Fruit fly (Drosophila melanogaster) whole organism, embryonic: ENCODE data around the gene Theg.

ENCODE experiments used
- B-H2 ChIP-seq: fragments of 200-800 bp; sonication (Bioruptor generic); optimal IDR thresholded peaks from 2 replicates; lab custom pipeline; 2018; ENCODE audit warnings: missing biosample characterization, mild to moderate bottlenecking, missing genetic modification characterization
- Bteb2 ChIP-seq: fragments of 200-800 bp; sonication (Bioruptor generic); optimal IDR thresholded peaks from 2 replicates; lab custom pipeline; 2016; ENCODE audit warnings: missing biosample characterization, missing genetic modification characterization
- CG10431 ChIP-seq: fragments of 200-800 bp; sonication (Bioruptor generic); optimal IDR thresholded peaks from 3 replicates; lab custom pipeline; 2018; ENCODE audit warnings: missing biosample characterization, mild to moderate bottlenecking, missing genetic modification characterization
- CG10979 ChIP-seq: fragments of 200-800 bp; sonication (Bioruptor generic); optimal IDR thresholded peaks from 2 replicates; lab custom pipeline; 2018; ENCODE audit warnings: missing biosample characterization, mild to moderate bottlenecking, missing genetic modification characterization, moderate library complexity
- CG11723 ChIP-seq: fragments of 200-800 bp; sonication (Bioruptor generic); optimal IDR thresholded peaks from 2 replicates; lab custom pipeline; 2017; ENCODE audit warnings: missing biosample characterization, mild to moderate bottlenecking, missing genetic modification characterization
- CG12236 ChIP-seq: fragments of 200-800 bp; sonication (Bioruptor generic); optimal IDR thresholded peaks from 2 replicates; lab custom pipeline; 2016; ENCODE audit warnings: missing biosample characterization, missing genetic modification characterization
- CG12659 ChIP-seq: fragments of 200-800 bp; sonication (Bioruptor generic); optimal IDR thresholded peaks from 3 replicates; lab custom pipeline; 2017; ENCODE audit warnings: mild to moderate bottlenecking, missing biosample characterization, missing genetic modification reagents, missing genetic modification characterization
- CG12942 ChIP-seq: fragments of 200-800 bp; sonication (Bioruptor generic); optimal IDR thresholded peaks from 3 replicates; lab custom pipeline; 2016; ENCODE audit warnings: missing biosample characterization, missing genetic modification characterization
- CG13287 ChIP-seq: fragments of 200-800 bp; sonication (Bioruptor generic); IDR thresholded peaks from 2 replicates; pipeline ENCODE4 v1.3.6; 2022; ENCODE audit warnings: missing biosample characterization, missing genetic modification characterization; ENCODE audit not compliant: partially characterized antibody
- CG13775 ChIP-seq: fragments of 200-800 bp; sonication (Bioruptor generic); optimal IDR thresholded peaks from 3 replicates; lab custom pipeline; 2017; ENCODE audit warnings: missing biosample characterization, mild to moderate bottlenecking, missing genetic modification characterization
- CG1602 ChIP-seq: fragments of 200-800 bp; sonication (Bioruptor generic); optimal IDR thresholded peaks from 3 replicates; lab custom pipeline; 2016; ENCODE audit warnings: missing biosample characterization, missing genetic modification characterization
- CG1647 ChIP-seq: fragments of 200-800 bp; sonication (Bioruptor generic); optimal IDR thresholded peaks from 3 replicates; lab custom pipeline; 2016; ENCODE audit warnings: missing biosample characterization, missing genetic modification characterization
- CG18262 ChIP-seq: fragments of 200-800 bp; optimal IDR thresholded peaks from 3 replicates; lab custom pipeline; 2019; ENCODE audit warnings: missing biosample characterization, mild to moderate bottlenecking, missing genetic modification characterization, moderate library complexity
- CG18599 ChIP-seq: fragments of 200-800 bp; sonication (Bioruptor generic); optimal IDR thresholded peaks from 3 replicates; lab custom pipeline; 2017; ENCODE audit warnings: missing biosample characterization, missing genetic modification characterization, mild to moderate bottlenecking, moderate library complexity, missing genetic modification reagents
- CG18764 ChIP-seq: fragments of 200-800 bp; sonication (Bioruptor generic); optimal IDR thresholded peaks from 3 replicates; lab custom pipeline; 2016; ENCODE audit warnings: missing biosample characterization, missing genetic modification characterization
- CG30431 ChIP-seq: fragments of 200-800 bp; sonication (Bioruptor generic); optimal IDR thresholded peaks from 2 replicates; lab custom pipeline; 2017; ENCODE audit warnings: missing biosample characterization, missing genetic modification characterization
- CG31224 ChIP-seq: fragments of 200-800 bp; sonication (Bioruptor generic); IDR thresholded peaks from 2 replicates; pipeline ENCODE4 v1.3.6; 2022; ENCODE audit warnings: missing biosample characterization, missing genetic modification characterization
- CG4404 ChIP-seq: fragments of 200-800 bp; sonication (Bioruptor generic); IDR thresholded peaks from 2 replicates; pipeline ENCODE4 v1.3.6; 2022; ENCODE audit warnings: missing biosample characterization, missing genetic modification characterization
- CG6765 ChIP-seq: fragments of 200-800 bp; sonication (Bioruptor generic); optimal IDR thresholded peaks from 3 replicates; lab custom pipeline; 2017; ENCODE audit warnings: missing biosample characterization, mild to moderate bottlenecking, missing genetic modification characterization
- CG7271 ChIP-seq: fragments of 200-800 bp; sonication (Bioruptor generic); optimal IDR thresholded peaks from 2 replicates; lab custom pipeline; 2018; ENCODE audit warnings: missing biosample characterization, mild to moderate bottlenecking, missing genetic modification characterization, moderate library complexity
- CG7928 ChIP-seq: fragments of 200-800 bp; sonication (Bioruptor generic); optimal IDR thresholded peaks from 2 replicates; lab custom pipeline; 2017; ENCODE audit warnings: missing biosample characterization, mild to moderate bottlenecking, missing genetic modification characterization
- CG8765 ChIP-seq: fragments of 200-800 bp; sonication (Bioruptor generic); IDR thresholded peaks from 2 replicates; pipeline ENCODE4 v1.3.6; 2022; ENCODE audit warnings: missing biosample characterization, missing genetic modification characterization
- CoRest ChIP-seq: fragments of 200-800 bp; sonication (Bioruptor generic); optimal IDR thresholded peaks from 3 replicates; lab custom pipeline; 2018; ENCODE audit warnings: missing biosample characterization, mild to moderate bottlenecking, missing genetic modification characterization, moderate library complexity
- Dp ChIP-seq: fragments of 200-800 bp; sonication (Bioruptor generic); optimal IDR thresholded peaks from 2 replicates; lab custom pipeline; 2018; ENCODE audit warnings: missing biosample characterization, mild to moderate bottlenecking, missing genetic modification characterization, moderate library complexity
- E2f1 ChIP-seq: fragments of 200-800 bp; sonication (Bioruptor generic); IDR thresholded peaks from 2 replicates; pipeline ENCODE4 v1.3.6; 2022; ENCODE audit warnings: missing biosample characterization, missing genetic modification characterization
- Hr78 ChIP-seq, 2 experiments: fragments of 200-800 bp in 1 of 2; fragments of >200 bp in 1 of 2; sonication (Bioruptor generic) in 1 of 2; optimal IDR thresholded peaks; 2 replicates each; lab custom pipeline; 2017 to 2019; ENCODE audit warnings: missing biosample characterization in 2 of 2, missing genetic modification characterization in 2 of 2, mild to moderate bottlenecking in 1 of 2, moderate library complexity in 1 of 2
- Hsf ChIP-seq: fragments of 200-800 bp; sonication (Bioruptor generic); optimal IDR thresholded peaks from 3 replicates; lab custom pipeline; 2016; ENCODE audit warnings: missing biosample characterization, missing genetic modification characterization
- Kr ChIP-seq: fragments of 200-800 bp; sonication (Bioruptor generic); optimal IDR thresholded peaks from 2 replicates; lab custom pipeline; 2017; ENCODE audit warnings: missing biosample characterization, mild to moderate bottlenecking, missing genetic modification characterization
- NC2β ChIP-seq: fragments of 200-800 bp; sonication (Bioruptor generic); optimal IDR thresholded peaks from 2 replicates; lab custom pipeline; 2016; ENCODE audit warnings: missing biosample characterization, missing genetic modification characterization
- Neu2 ChIP-seq: fragments of 200-800 bp; sonication (Bioruptor generic); optimal IDR thresholded peaks from 3 replicates; lab custom pipeline; 2016; ENCODE audit warnings: missing biosample characterization, missing genetic modification characterization, borderline replicate concordance
- Opbp ChIP-seq: fragments of 200-800 bp; sonication (Bioruptor generic); IDR thresholded peaks from 3 replicates; pipeline ENCODE4 v1.3.6; 2022; ENCODE audit warnings: missing biosample characterization, missing genetic modification characterization; ENCODE audit not compliant: partially characterized antibody
- Trl ChIP-seq, 3 experiments: fragments of >200 bp in 2 of 3; fragments of 200-800 bp in 1 of 3; sonication (Bioruptor generic) in 1 of 3; optimal IDR thresholded peaks; 2 replicates in 1 of 3; 3 replicates in 2 of 3; lab custom pipeline; 2016 to 2017; ENCODE audit warnings: missing biosample characterization in 1 of 3, missing genetic modification characterization in 1 of 3
- ap ChIP-seq: fragments of 200-800 bp; sonication (Bioruptor generic); IDR thresholded peaks from 2 replicates; pipeline ENCODE4 v1.3.6; 2022; ENCODE audit warnings: missing biosample characterization, missing genetic modification characterization
- bcd ChIP-seq: fragments of 200-800 bp; sonication (Bioruptor generic); optimal IDR thresholded peaks from 2 replicates; lab custom pipeline; 2017; ENCODE audit warnings: missing biosample characterization, mild to moderate bottlenecking, missing genetic modification characterization
- bowl ChIP-seq: fragments of 200-800 bp; sonication (Bioruptor generic); IDR thresholded peaks from 2 replicates; pipeline ENCODE4 v1.3.6; 2022; ENCODE audit warnings: missing biosample characterization, missing genetic modification characterization
- cg ChIP-seq: fragments of 200-800 bp; sonication (Bioruptor generic); optimal IDR thresholded peaks from 3 replicates; lab custom pipeline; 2019; ENCODE audit warnings: missing biosample characterization, mild to moderate bottlenecking, missing genetic modification characterization, moderate library complexity
- crol ChIP-seq: fragments of 200-800 bp; sonication (Bioruptor generic); IDR thresholded peaks from 2 replicates; pipeline ENCODE4 v1.3.6; 2022; ENCODE audit warnings: missing biosample characterization, missing genetic modification characterization
- disco-r ChIP-seq: fragments of 200-800 bp; sonication (Bioruptor generic); optimal IDR thresholded peaks from 2 replicates; lab custom pipeline; 2016; ENCODE audit warnings: missing biosample characterization, missing genetic modification characterization
- eve ChIP-seq, 2 experiments: fragments of >200 bp; optimal IDR thresholded peaks; 2 replicates each; lab custom pipeline; 2017; ENCODE audit warnings: missing biosample characterization in 2 of 2, missing genetic modification characterization in 2 of 2
- fru ChIP-seq: fragments of >200 bp; optimal IDR thresholded peaks from 2 replicates; lab custom pipeline; 2017
- kay ChIP-seq: fragments of 200-800 bp; sonication (Bioruptor generic); optimal IDR thresholded peaks from 2 replicates; lab custom pipeline; 2016; ENCODE audit warnings: missing biosample characterization, missing genetic modification characterization
- lmd ChIP-seq: fragments of 200-800 bp; sonication (Bioruptor generic); IDR thresholded peaks from 2 replicates; pipeline ENCODE4 v1.3.6; 2022; ENCODE audit warnings: missing biosample characterization, missing genetic modification characterization
- pan ChIP-seq, 4 experiments: fragments of >200 bp in 3 of 4; fragments of 200-800 bp in 1 of 4; sonication (Bioruptor generic) in 1 of 4; optimal IDR thresholded peaks in 3 of 4; IDR thresholded peaks in 1 of 4; 2 replicates each; pipeline versions ENCODE4 v1.3.6 to Lab custom; 2017 to 2022; ENCODE audit warnings: missing biosample characterization in 2 of 4, missing genetic modification characterization in 2 of 4, mixed read lengths in 1 of 4
- pfk ChIP-seq: fragments of 200-800 bp; sonication (Bioruptor generic); optimal IDR thresholded peaks from 2 replicates; lab custom pipeline; 2018; ENCODE audit warnings: missing biosample characterization, mild to moderate bottlenecking, missing genetic modification characterization, moderate library complexity
- sd ChIP-seq: fragments of 200-800 bp; sonication (Bioruptor generic); optimal IDR thresholded peaks from 3 replicates; lab custom pipeline; 2018; ENCODE audit warnings: missing biosample characterization, mild to moderate bottlenecking, missing genetic modification characterization, moderate library complexity
- slbo ChIP-seq: fragments of 200-800 bp; sonication (Bioruptor generic); IDR thresholded peaks from 2 replicates; pipeline ENCODE4 v1.3.6; 2022; ENCODE audit warnings: missing biosample characterization, missing genetic modification characterization
- stc ChIP-seq: fragments of 200-800 bp; sonication (Bioruptor generic); IDR thresholded peaks from 2 replicates; pipeline ENCODE4 v1.3.6; 2022; ENCODE audit warnings: missing biosample characterization, missing genetic modification characterization
- toy ChIP-seq: fragments of 200-800 bp; sonication (Bioruptor generic); IDR thresholded peaks from 2 replicates; pipeline ENCODE4 v1.3.6; 2022; ENCODE audit warnings: missing biosample characterization, missing genetic modification characterization
- vfl ChIP-seq: fragments of 200-800 bp; sonication (Bioruptor generic); optimal IDR thresholded peaks from 2 replicates; lab custom pipeline; 2016; ENCODE audit warnings: missing biosample characterization, missing genetic modification characterization
- wor ChIP-seq: fragments of 200-800 bp; sonication (Bioruptor generic); IDR thresholded peaks from 2 replicates; pipeline ENCODE4 v1.3.6; 2022; ENCODE audit warnings: missing biosample characterization, missing genetic modification characterization

Theg gene

DNA sequence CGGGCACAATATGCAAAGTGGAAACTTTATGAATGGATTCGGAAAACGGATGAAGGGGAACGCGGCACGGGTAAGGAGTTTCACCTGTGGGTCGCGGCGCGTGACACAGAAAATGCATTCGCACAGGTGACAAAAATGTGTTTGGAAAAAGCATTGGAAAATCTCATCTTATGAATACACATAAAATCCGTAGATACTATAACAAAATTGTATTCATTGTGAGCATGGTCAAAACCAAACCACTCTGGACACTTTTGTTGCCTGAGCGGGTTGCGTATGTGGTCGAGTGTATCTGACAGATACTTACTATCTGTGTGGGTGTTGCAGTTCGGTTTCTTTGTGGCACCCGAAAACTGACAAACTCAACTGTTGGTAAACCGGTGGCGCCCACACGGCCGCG is 25.0 kb downstream of the Theg start (continued):
- TF ChIP-seq crol (GFP tag; lab: Robert Waterston, UW) (no peak), CG13775 (GFP tag; lab: Kevin White, UChicago) (peak; percentile 29), CG1647 (no peak), pfk (GFP tag; lab: Kevin White, UChicago) (no peak), Opbp (no peak), Kr (no peak), Hsf (peak; percentile 45), Dp (no peak), B-H2 (GFP tag; lab: Kevin White, UChicago) (no peak), CG11723 (GFP tag; lab: Kevin White, UChicago) (no peak), Trl (optimal IDR thresholded peaks at IDR 0.05; lab: Kevin White, UChicago) (no peak), Trl (GFP tag; optimal IDR thresholded peaks at IDR 0.05; lab: Kevin White, UChicago) (no peak), stc (GFP tag; lab: Robert Waterston, UW) (peak; percentile 82), toy (no peak), pan (optimal IDR thresholded peaks at IDR 0.05; lab: Kevin White, UChicago) (no peak), pan (GFP tag; optimal IDR thresholded peaks at IDR 0.05 in 1 of 2, IDR thresholded peaks at IDR 0.05 in 1 of 2) (peak in 1 of 2 experiments; percentile 79), CG7928 (no peak), sd (tag; lab: Kevin White, UChicago) (no peak), Neu2 (GFP tag; lab: Kevin White, UChicago) (no peak), CG12236 (GFP tag; lab: Kevin White, UChicago) (no peak), CG7271 (tag; lab: Kevin White, UChicago) (no peak), CG31224 (GFP tag; lab: Robert Waterston, UW) (peak; percentile 43; the same call in 1 of the 2 replicates), CG18262 (peak; percentile 55), E2f1 (GFP tag; lab: Robert Waterston, UW) (peak; percentile 53), eve (GFP tag; optimal IDR thresholded peaks at IDR 0.05; lab: Kevin White, UChicago) (no peak), CoRest (tag; lab: Kevin White, UChicago) (peak; percentile 27), CG1602 (GFP tag; lab: Kevin White, UChicago) (peak; percentile 20), CG10979 (tag; lab: Kevin White, UChicago) (peak; percentile 58), wor (peak; percentile 43), CG13287 (no peak), cg (GFP tag; lab: Kevin White, UChicago) (peak; percentile 55), CG18599 (no peak), lmd (GFP tag; lab: Robert Waterston, UW) (peak; percentile 57), CG4404 (GFP tag; lab: Robert Waterston, UW) (peak; percentile 49), CG30431 (peak; percentile 4), bcd (GFP tag; lab: Kevin White, UChicago) (peak; percentile 39), CG12659 (GFP tag; lab: Kevin White, UChicago) (peak; percentile 34), NC2β (no peak), Bteb2 (GFP tag; lab: Kevin White, UChicago) (no peak), CG12942 (peak; percentile 25), ap (GFP tag; lab: Robert Waterston, UW) (peak; percentile 70), kay (GFP tag; lab: Kevin White, UChicago) (no peak), CG6765 (GFP tag; lab: Kevin White, UChicago) (no peak), disco-r (GFP tag; lab: Kevin White, UChicago) (no peak), bowl (GFP tag; lab: Robert Waterston, UW) (peak; percentile 62; the same call in 1 of the 2 replicates), fru (lab: Kevin White, UChicago) (no peak), CG10431 (GFP tag; lab: Kevin White, UChicago) (no peak), slbo (peak; percentile 36; the same call in 1 of the 2 replicates), Hr78 (GFP tag; optimal IDR thresholded peaks at IDR 0.05; lab: Kevin White, UChicago) (peak in 1 of 2 experiments; percentile 62), CG8765 (GFP tag; lab: Robert Waterston, UW) (peak; percentile 33; the same call in 1 of the 2 replicates), CG18764 (no peak), vfl (GFP tag; lab: Kevin White, UChicago) (no peak)
